Worm (Caenorhabditis elegans) whole organism, L1 larva: Measurements from ENCODE around the gene F20G2.5.

ENCODE experiments used
- F16B12.6 ChIP-seq: fragments of 150-350 bp; optimal IDR thresholded peaks from 2 replicates; lab custom pipeline; 2014; ENCODE audit warnings: missing biosample characterization, missing genetic modification characterization
- ama-1 ChIP-seq: fragments of 150-350 bp; optimal IDR thresholded peaks from 2 replicates; lab custom pipeline; 2014
- elt-3 ChIP-seq, 6 experiments: fragments of 150-350 bp in 1 of 6; sonication (generic microtip); optimal IDR thresholded peaks; 2 replicates each; lab custom pipeline; 2017 to 2018; ENCODE audit warnings: missing biosample characterization in 6 of 6, missing genetic modification characterization in 6 of 6, inconsistent platforms in 1 of 6
- hlh-17 ChIP-seq: fragments of 200-800 bp; sonication (Bioruptor generic); optimal IDR thresholded peaks from 2 replicates; lab custom pipeline; 2018; ENCODE audit warnings: missing genetic modification characterization, mild to moderate bottlenecking, missing compliant biosample characterization, moderate library complexity, borderline replicate concordance
- jun-1 ChIP-seq: fragments of 150-350 bp; optimal IDR thresholded peaks from 2 replicates; lab custom pipeline; 2014; ENCODE audit warnings: missing biosample characterization, missing genetic modification reagents, missing genetic modification characterization
- lin-13 ChIP-seq: fragments of 150-350 bp; optimal IDR thresholded peaks from 2 replicates; lab custom pipeline; 2014; ENCODE audit warnings: missing biosample characterization, missing genetic modification reagents, missing genetic modification characterization
- mep-1 ChIP-seq: fragments of 150-350 bp; optimal IDR thresholded peaks from 2 replicates; lab custom pipeline; 2014; ENCODE audit warnings: missing biosample characterization, missing genetic modification characterization
- unc-30 ChIP-seq: sonication (generic microtip); optimal IDR thresholded peaks from 2 replicates; lab custom pipeline; 2017; ENCODE audit warnings: missing biosample characterization, missing genetic modification characterization

ce11 chrV:13812931-13813330 lies 41.6 kb downstream of the F20G2.5 start, which contains the start of gene ceh-24:
- TF ChIP-seq F16B12.6 (tag; lab: Kevin White, UChicago) = no peak
- no peak for TF ChIP-seq elt-3 (tag; optimal IDR thresholded peaks at IDR 0.05; lab: Kevin White, UChicago)
- TF ChIP-seq mep-1 (tag; lab: Kevin White, UChicago) = no peak
- TF ChIP-seq jun-1 (tag; lab: Kevin White, UChicago) = no peak
- TF ChIP-seq lin-13 (GFP tag; lab: Kevin White, UChicago) = no peak
- no peak for TF ChIP-seq ama-1 (lab: Kevin White, UChicago)
- no peak for TF ChIP-seq hlh-17 (GFP tag; lab: Kevin White, UChicago)
- no peak for TF ChIP-seq unc-30 (tag; lab: Kevin White, UChicago)
